Worm (Caenorhabditis elegans) whole organism, L3 larva: Measurements from ENCODE around the gene sel-8.

Experiments
- ama-1 ChIP-seq: fragments of 150-350 bp; optimal IDR thresholded peaks from 2 replicates; lab custom pipeline; 2018
- hmg-11 ChIP-seq: sonication (generic microtip); optimal IDR thresholded peaks from 2 replicates; lab custom pipeline; 2016; ENCODE audit warnings: missing genetic modification characterization, missing compliant biosample characterization

ce11 chrIII:3650266-3650665 is 23.3 kb upstream of the sel-8 start:
- TF ChIP-seq ama-1 (lab: Kevin White, UChicago) (no peak), hmg-11 (tag; lab: Kevin White, UChicago) (no peak)
